Worm (Caenorhabditis elegans): ENCODE measurements around the gene C25E10.16.

C25E10.16 gene

DNA sequence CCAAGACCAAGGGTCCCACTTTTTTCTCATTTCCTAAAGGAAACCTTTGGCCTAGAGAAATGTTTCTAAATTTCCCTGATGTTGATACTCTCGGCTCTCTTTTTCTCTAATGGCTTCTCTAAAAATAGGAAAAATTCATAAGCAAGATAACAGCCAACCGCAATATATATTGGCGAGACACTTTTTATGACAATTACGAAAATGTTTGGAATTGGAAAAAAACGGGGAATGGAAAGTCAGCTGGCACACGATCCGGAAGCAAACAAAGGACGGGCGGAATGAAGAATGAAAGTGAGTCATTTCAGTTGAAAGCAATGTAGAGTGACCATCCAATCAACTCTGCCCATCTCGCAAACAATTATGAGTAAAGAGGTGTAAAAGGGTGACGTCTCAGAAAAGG, 22.0 kb upstream of the C25E10.16 start:
- no peak for TF ChIP-seq ztf-25 (GFP tag; IDR thresholded peaks at IDR 0.05)
- TF ChIP-seq ZK185.1 (tag; optimal IDR thresholded peaks at IDR 0.05; ENCODE audit: poor library complexity, severe bottlenecking): peak; percentile 17
- TF ChIP-seq him-1 (tag; optimal IDR thresholded peaks at IDR 0.05): no peak
- peak; percentile 62 for TF ChIP-seq nhr-80 (tag; optimal IDR thresholded peaks at IDR 0.05)
- no peak for TF ChIP-seq cebp-1 (GFP tag; IDR thresholded peaks at IDR 0.05)
- peak; percentile 13 for TF ChIP-seq cebp-1 (tag; optimal IDR thresholded peaks at IDR 0.05)

DNA sequence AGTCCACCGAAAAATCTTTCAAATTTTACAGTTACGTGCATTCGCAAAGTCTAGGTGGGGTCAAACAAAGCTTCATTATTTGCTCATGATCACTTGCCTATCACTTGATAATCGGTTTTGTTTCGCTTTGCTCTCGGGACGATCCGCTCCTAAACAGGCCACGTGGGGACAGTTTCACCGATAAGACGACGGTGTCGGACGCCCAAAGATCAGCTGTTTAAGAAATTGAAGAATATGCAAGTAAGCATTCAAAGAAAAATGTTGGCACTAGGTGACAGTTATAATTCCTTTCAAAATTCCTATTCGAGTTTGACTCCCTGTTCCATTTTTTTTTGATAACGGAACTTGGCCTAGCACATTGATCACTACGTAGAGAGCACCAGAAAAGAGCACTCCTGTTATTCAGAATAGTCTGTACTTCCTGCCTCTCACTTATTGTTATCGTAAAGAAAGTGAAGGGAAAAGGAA, 20.6 kb upstream of the C25E10.16 start:
- 0 out of 2 replicates have a peak, but pooled peaks have one; percentile 36 for TF ChIP-seq Y95B8A.8 (GFP tag; IDR thresholded peaks at IDR 0.05)
- TF ChIP-seq B0336.3 (GFP tag; IDR thresholded peaks at IDR 0.05): peak; percentile 72
- TF ChIP-seq egl-44 (GFP tag; IDR thresholded peaks at IDR 0.05): peak; percentile 79
- peak; percentile 37; the same call in 1 of the 2 replicates for TF ChIP-seq pbrm-1 (GFP tag; IDR thresholded peaks at IDR 0.05)
- TF ChIP-seq tbp1 (GFP tag; optimal IDR thresholded peaks at IDR 0.05): peak; percentile 31
- no peak for TF ChIP-seq lag-1 (GFP tag; IDR thresholded peaks at IDR 0.05)
- TF ChIP-seq chd-7 (tag; optimal IDR thresholded peaks at IDR 0.05): peak; percentile 47
- TF ChIP-seq attf-6 (GFP tag; IDR thresholded peaks at IDR 0.05): no peak
- TF ChIP-seq ztf-22 (GFP tag; optimal IDR thresholded peaks at IDR 0.05): peak; percentile 87
- TF ChIP-seq ama-1 (optimal IDR thresholded peaks at IDR 0.05): no peak
- TF ChIP-seq ama-1 (GFP tag; optimal IDR thresholded peaks at IDR 0.05): no peak
- no peak for TF ChIP-seq snpc-4 (GFP tag; optimal IDR thresholded peaks at IDR 0.05)
- TF ChIP-seq snpc-4 (tag; optimal IDR thresholded peaks at IDR 0.05): peak in 2 of 4 experiments; percentile 24 to 37
- TF ChIP-seq ztf-3 (GFP tag; optimal IDR thresholded peaks at IDR 0.05): no peak
- peak; percentile 53 to 74 for TF ChIP-seq let-607 (tag; optimal IDR thresholded peaks at IDR 0.05)
- no peak for TF ChIP-seq repo-1 (tag; optimal IDR thresholded peaks at IDR 0.05)
- TF ChIP-seq let-526 (GFP tag; IDR thresholded peaks at IDR 0.05): peak; percentile 4; the same call in 1 of the 2 replicates
- peak; percentile 60 for TF ChIP-seq nfyb-1 (GFP tag; IDR thresholded peaks at IDR 0.05)
- TF ChIP-seq ets-4 (GFP tag; optimal IDR thresholded peaks at IDR 0.05): peak; percentile 92
- peak; percentile 19 for TF ChIP-seq ZK185.1 (tag; optimal IDR thresholded peaks at IDR 0.05; ENCODE audit: poor library complexity, severe bottlenecking)
- peak; percentile 69; the same call in 1 of the 2 replicates for TF ChIP-seq dox-1 (GFP tag; IDR thresholded peaks at IDR 0.05)
- TF ChIP-seq snpc-1.1 (tag; optimal IDR thresholded peaks at IDR 0.05; ENCODE audit: insufficient read depth): no peak
- TF ChIP-seq cebp-1 (GFP tag; IDR thresholded peaks at IDR 0.05): peak; percentile 22; the same call in 1 of the 2 replicates
- TF ChIP-seq cebp-1 (tag; optimal IDR thresholded peaks at IDR 0.05): peak; percentile 68
- peak; percentile 99 for TF ChIP-seq nhr-80 (tag; optimal IDR thresholded peaks at IDR 0.05)
- TF ChIP-seq lin-54 (GFP tag; optimal IDR thresholded peaks at IDR 0.05): peak; percentile 40
- peak; percentile 4 for TF ChIP-seq attf-5 (GFP tag; optimal IDR thresholded peaks at IDR 0.05)
- peak; percentile 57 for TF ChIP-seq tlf-1 (GFP tag; optimal IDR thresholded peaks at IDR 0.05)
- peak; percentile 88 for TF ChIP-seq atf-7 (tag; optimal IDR thresholded peaks at IDR 0.05)
- TF ChIP-seq tbx-9 (tag; optimal IDR thresholded peaks at IDR 0.05; ENCODE audit: borderline replicate concordance): no peak
- TF ChIP-seq lin-40 (tag; optimal IDR thresholded peaks at IDR 0.05): peak; percentile 21
- 0 out of 2 replicates have a peak, but pooled peaks have one; percentile 6 for TF ChIP-seq mcd-1 (GFP tag; IDR thresholded peaks at IDR 0.05)
- peak; percentile 54 for TF ChIP-seq nhr-90 (tag; optimal IDR thresholded peaks at IDR 0.05)
- no peak for TF ChIP-seq snpc-1.3 (tag; optimal IDR thresholded peaks at IDR 0.05; ENCODE audit: insufficient read depth)

Measured in whole organism, young adult.